Worm (Caenorhabditis elegans) whole organism, late embryonic: Measurements from ENCODE around the gene eef-1A.1.

Experiments used
- C08G9.2 ChIP-seq: sonication (generic microtip); optimal IDR thresholded peaks from 2 replicates; lab custom pipeline; 2016; ENCODE audit warnings: mild to moderate bottlenecking, missing genetic modification characterization, moderate library complexity, missing compliant biosample characterization
- F13H6.1 ChIP-seq: sonication (generic microtip); optimal IDR thresholded peaks from 2 replicates; lab custom pipeline; 2016; ENCODE audit warnings: missing genetic modification characterization, missing compliant biosample characterization
- ceh-22 ChIP-seq: sonication (generic microtip); optimal IDR thresholded peaks from 2 replicates; lab custom pipeline; 2017; ENCODE audit warnings: missing biosample characterization, missing genetic modification characterization
- ceh-24 ChIP-seq: sonication (generic microtip); optimal IDR thresholded peaks from 2 replicates; lab custom pipeline; 2016; ENCODE audit warnings: mild to moderate bottlenecking, missing genetic modification characterization, missing compliant biosample characterization
- ceh-30 ChIP-seq: fragments of 150-350 bp; optimal IDR thresholded peaks from 2 replicates; lab custom pipeline; 2014; ENCODE audit warnings: missing biosample characterization, missing genetic modification characterization
- ceh-45 ChIP-seq: fragments of 200-800 bp; sonication (Bioruptor generic); IDR thresholded peaks from 2 replicates; pipeline ENCODE4 v1.3.6; 2022; ENCODE audit warnings: missing genetic modification reagents, missing genetic modification characterization, missing compliant biosample characterization
- ceh-6 ChIP-seq: fragments of 200-800 bp; sonication (Bioruptor generic); optimal IDR thresholded peaks from 2 replicates; lab custom pipeline; 2018; ENCODE audit warnings: mild to moderate bottlenecking, missing genetic modification characterization, missing compliant biosample characterization
- che-1 ChIP-seq: sonication (generic microtip); optimal IDR thresholded peaks from 2 replicates; lab custom pipeline; 2016; ENCODE audit warnings: mild to moderate bottlenecking, missing genetic modification characterization, missing compliant biosample characterization
- elt-2 ChIP-seq: sonication (generic microtip); optimal IDR thresholded peaks from 2 replicates; lab custom pipeline; 2016; ENCODE audit warnings: missing genetic modification reagents, missing genetic modification characterization, missing compliant biosample characterization
- eyg-1 ChIP-seq: sonication (generic microtip); optimal IDR thresholded peaks from 2 replicates; lab custom pipeline; 2016; ENCODE audit warnings: missing genotype, missing genetic modification characterization, missing compliant biosample characterization
- fax-1 ChIP-seq: sonication (generic microtip); optimal IDR thresholded peaks from 2 replicates; lab custom pipeline; 2016; ENCODE audit warnings: missing genotype, missing genetic modification characterization, missing compliant biosample characterization
- fkh-10 ChIP-seq: fragments of 150-350 bp; optimal IDR thresholded peaks from 2 replicates; lab custom pipeline; 2014; ENCODE audit warnings: missing biosample characterization, missing genetic modification reagents, missing genetic modification characterization
- hlh-15 ChIP-seq: sonication (generic microtip); optimal IDR thresholded peaks from 2 replicates; lab custom pipeline; 2016; ENCODE audit warnings: missing genetic modification characterization, missing compliant biosample characterization
- hlh-30 ChIP-seq: sonication (generic microtip); optimal IDR thresholded peaks from 2 replicates; lab custom pipeline; 2017; ENCODE audit warnings: antibody characterized with exemption, missing genetic modification characterization, missing compliant biosample characterization; ENCODE audit not compliant: insufficient read depth
- hlh-6 ChIP-seq: sonication (generic microtip); optimal IDR thresholded peaks from 2 replicates; lab custom pipeline; 2016; ENCODE audit warnings: missing genotype, missing genetic modification characterization, missing compliant biosample characterization
- lin-11 ChIP-seq: fragments of 200-800 bp; sonication (Bioruptor generic); optimal IDR thresholded peaks from 2 replicates; lab custom pipeline; 2018; ENCODE audit warnings: mild to moderate bottlenecking, missing genetic modification characterization, missing compliant biosample characterization
- mec-3 ChIP-seq: sonication (generic microtip); optimal IDR thresholded peaks from 2 replicates; lab custom pipeline; 2016; ENCODE audit warnings: borderline replicate concordance, missing genetic modification characterization, missing compliant biosample characterization
- nfya-1 ChIP-seq: sonication (generic microtip); optimal IDR thresholded peaks from 2 replicates; lab custom pipeline; 2017; ENCODE audit warnings: missing genetic modification characterization, mild to moderate bottlenecking, missing compliant biosample characterization, antibody characterized with exemption, moderate library complexity
- npax-4 ChIP-seq: sonication (generic microtip); optimal IDR thresholded peaks from 2 replicates; lab custom pipeline; 2016; ENCODE audit warnings: missing genetic modification characterization, missing compliant biosample characterization
- odd-2 ChIP-seq: sonication (generic microtip); optimal IDR thresholded peaks from 2 replicates; lab custom pipeline; 2017; ENCODE audit warnings: antibody characterized with exemption, mild to moderate bottlenecking, missing genetic modification characterization, missing compliant biosample characterization
- pag-3 ChIP-seq: sonication (generic microtip); optimal IDR thresholded peaks from 2 replicates; lab custom pipeline; 2016; ENCODE audit warnings: missing compliant biosample characterization, missing genetic modification characterization, borderline replicate concordance
- pat-9 ChIP-seq: fragments of 200-800 bp; sonication (Bioruptor generic); optimal IDR thresholded peaks from 2 replicates; lab custom pipeline; 2018; ENCODE audit warnings: mild to moderate bottlenecking, missing genetic modification characterization, moderate library complexity, missing compliant biosample characterization
- pqm-1 ChIP-seq: sonication (generic microtip); optimal IDR thresholded peaks from 2 replicates; lab custom pipeline; 2016; ENCODE audit warnings: missing genetic modification characterization, missing compliant biosample characterization
- pros-1 ChIP-seq: fragments of 150-350 bp; optimal IDR thresholded peaks from 2 replicates; lab custom pipeline; 2014; ENCODE audit warnings: missing biosample characterization, missing genetic modification reagents, missing genetic modification characterization
- ref-2 ChIP-seq: sonication (generic microtip); optimal IDR thresholded peaks from 2 replicates; lab custom pipeline; 2016; ENCODE audit warnings: missing genetic modification characterization, missing compliant biosample characterization
- rnt-1 ChIP-seq: sonication (generic microtip); optimal IDR thresholded peaks from 2 replicates; lab custom pipeline; 2016; ENCODE audit warnings: missing genetic modification characterization, missing compliant biosample characterization
- sox-2 ChIP-seq: fragments of 200-800 bp; sonication (Bioruptor generic); IDR thresholded peaks from 2 replicates; pipeline ENCODE4 v1.3.6; 2022; ENCODE audit warnings: missing genetic modification reagents, missing genetic modification characterization, missing compliant biosample characterization
- tbx-2 ChIP-seq: sonication (generic microtip); optimal IDR thresholded peaks from 2 replicates; lab custom pipeline; 2016; ENCODE audit warnings: missing genetic modification characterization, missing compliant biosample characterization
- tbx-7 ChIP-seq: sonication (generic microtip); optimal IDR thresholded peaks from 2 replicates; lab custom pipeline; 2016; ENCODE audit warnings: missing genotype, missing genetic modification characterization, missing compliant biosample characterization
- unc-55 ChIP-seq: sonication (generic microtip); optimal IDR thresholded peaks from 2 replicates; lab custom pipeline; 2017; ENCODE audit warnings: missing biosample characterization, missing genetic modification reagents, missing genetic modification characterization
- unc-86 ChIP-seq: sonication (generic microtip); optimal IDR thresholded peaks from 2 replicates; lab custom pipeline; 2016; ENCODE audit warnings: missing genetic modification characterization, missing compliant biosample characterization
- zip-5 ChIP-seq: sonication (generic microtip); optimal IDR thresholded peaks from 2 replicates; lab custom pipeline; 2016; ENCODE audit warnings: missing genetic modification characterization, missing compliant biosample characterization

The eef-1A.1 gene

ce11 chrIII:6968655-6969054, 2.9 kb downstream of the eef-1A.1 start:
- no peak for TF ChIP-seq zip-5 (tag; lab: Kevin White, UChicago)
- no peak for TF ChIP-seq odd-2 (tag; lab: Kevin White, UChicago)
- TF ChIP-seq npax-4: no peak
- TF ChIP-seq ceh-45 (GFP tag; lab: Robert Waterston, UW): no peak
- TF ChIP-seq pqm-1 (tag; lab: Kevin White, UChicago): no peak
- no peak for TF ChIP-seq che-1
- TF ChIP-seq ceh-22 (tag; lab: Kevin White, UChicago): no peak
- TF ChIP-seq ceh-24: no peak
- TF ChIP-seq sox-2: no peak
- no peak for TF ChIP-seq pat-9 (tag; lab: Kevin White, UChicago)
- TF ChIP-seq elt-2 (tag; lab: Kevin White, UChicago): no peak
- no peak for TF ChIP-seq hlh-6 (tag; lab: Kevin White, UChicago)
- no peak for TF ChIP-seq tbx-7
- TF ChIP-seq C08G9.2 (tag; lab: Kevin White, UChicago): no peak
- TF ChIP-seq mec-3 (tag; lab: Kevin White, UChicago): no peak
- TF ChIP-seq tbx-2 (tag; lab: Kevin White, UChicago): no peak

ce11 chrIII:6968080-6968639, 3.4 kb downstream of the eef-1A.1 start, which contains the start of gene panl-2:
TSS of gene panl-2 (minus strand) at chrIII:6968130.
- no peak for TF ChIP-seq ceh-30 (tag; lab: Kevin White, UChicago)
- no peak for TF ChIP-seq unc-86 (tag; lab: Kevin White, UChicago)
- no peak for TF ChIP-seq fkh-10 (GFP tag; lab: Kevin White, UChicago)
- no peak for TF ChIP-seq ceh-6 (GFP tag; lab: Kevin White, UChicago)
- no peak for TF ChIP-seq ceh-45 (GFP tag; lab: Robert Waterston, UW)
- no peak for TF ChIP-seq lin-11 (tag; lab: Kevin White, UChicago)
- no peak for TF ChIP-seq fax-1 (tag; lab: Kevin White, UChicago)
- peak; percentile 44 for TF ChIP-seq nfya-1 (tag; lab: Kevin White, UChicago)
- peak; percentile 82 for TF ChIP-seq hlh-30 (tag; lab: Kevin White, UChicago)
- TF ChIP-seq rnt-1: no peak

ce11 chrIII:6961937-6962504, 9.5 kb downstream of the eef-1A.1 start, which contains the start of the genes rpn-6.1 and F57B9.1:
TSS of gene rpn-6.1 (minus strand) at chrIII:6962001.
TSS of gene F57B9.1 (plus strand) at chrIII:6962090.
- TF ChIP-seq unc-55 (GFP tag; lab: Kevin White, UChicago): peak; percentile 33
- TF ChIP-seq elt-2 (tag; lab: Kevin White, UChicago): peak; percentile 43
- TF ChIP-seq ceh-45 (GFP tag; lab: Robert Waterston, UW): no peak
- TF ChIP-seq fax-1 (tag; lab: Kevin White, UChicago): no peak

ce11 chrIII:6961167-6961566, 10.3 kb downstream of the eef-1A.1 start:
- TF ChIP-seq nfya-1 (tag; lab: Kevin White, UChicago) (peak; percentile 52), ceh-22 (tag; lab: Kevin White, UChicago) (no peak), pag-3 (tag; lab: Kevin White, UChicago) (no peak), odd-2 (tag; lab: Kevin White, UChicago) (peak; percentile 20), F13H6.1 (tag; lab: Kevin White, UChicago) (no peak), ref-2 (tag; lab: Kevin White, UChicago) (no peak), elt-2 (tag; lab: Kevin White, UChicago) (no peak), fax-1 (tag; lab: Kevin White, UChicago) (no peak), eyg-1 (no peak), pat-9 (tag; lab: Kevin White, UChicago) (no peak)

ce11 chrIII:6958674-6959241, 12.8 kb downstream of the eef-1A.1 start:
- no peak for TF ChIP-seq hlh-15
- no peak for TF ChIP-seq ceh-45 (GFP tag; lab: Robert Waterston, UW)
- TF ChIP-seq unc-55 (GFP tag; lab: Kevin White, UChicago): no peak
- no peak for TF ChIP-seq pros-1 (tag; lab: Kevin White, UChicago)
- no peak for TF ChIP-seq tbx-7
